Worm (Caenorhabditis elegans) whole organism, young adult: ENCODE data around the gene F12F6.7.

ENCODE experiments used
- B0035.1 ChIP-seq: sonication (generic microtip); optimal IDR thresholded peaks from 2 replicates; lab custom pipeline; 2016; ENCODE audit warnings: missing genetic modification characterization, mild to moderate bottlenecking, missing compliant biosample characterization, missing genotype, missing genetic modification reagents
- F10E7.11 ChIP-seq: sonication (generic microtip); optimal IDR thresholded peaks from 2 replicates; lab custom pipeline; 2017; ENCODE audit warnings: mild to moderate bottlenecking, missing genetic modification characterization, moderate library complexity, missing compliant biosample characterization
- F39B2.1 ChIP-seq: fragments of 200-800 bp; sonication (Bioruptor generic); IDR thresholded peaks from 2 replicates; pipeline ENCODE4 v1.3.6; 2022; ENCODE audit warnings: missing genetic modification reagents, missing genetic modification characterization, missing compliant biosample characterization
- F52B5.7 ChIP-seq: sonication (generic microtip); optimal IDR thresholded peaks from 2 replicates; lab custom pipeline; 2016; ENCODE audit warnings: mild to moderate bottlenecking, missing genetic modification characterization, missing compliant biosample characterization
- F55B11.4 ChIP-seq: sonication (generic microtip); optimal IDR thresholded peaks from 2 replicates; lab custom pipeline; 2016; ENCODE audit warnings: missing compliant biosample characterization, missing genetic modification characterization, borderline replicate concordance; ENCODE audit not compliant: insufficient read depth
- Y95B8A.8 ChIP-seq: fragments of 200-800 bp; sonication (Bioruptor generic); IDR thresholded peaks from 2 replicates; pipeline ENCODE4 v1.3.6; 2022; ENCODE audit warnings: missing genetic modification reagents, missing genetic modification characterization, missing compliant biosample characterization
- ZK185.1 ChIP-seq: sonication (generic microtip); optimal IDR thresholded peaks from 2 replicates; lab custom pipeline; 2016; ENCODE audit warnings: mild to moderate bottlenecking, missing genetic modification characterization, missing compliant biosample characterization; ENCODE audit not compliant: poor library complexity, severe bottlenecking
- ama-1 ChIP-seq, 3 experiments: fragments of 150-350 bp in 1 of 3; sonication (generic microtip) in 2 of 3; optimal IDR thresholded peaks; 2 replicates each; lab custom pipeline; 2014 to 2018; ENCODE audit warnings: missing biosample characterization in 2 of 3, missing genetic modification characterization in 2 of 3, missing genetic modification reagents in 2 of 3
- attf-3 ChIP-seq: fragments of 200-800 bp; sonication (Bioruptor generic); conservative IDR thresholded peaks from 2 replicates; pipeline ENCODE4 v1.3.6; 2022; ENCODE audit warnings: missing genetic modification reagents, missing genetic modification characterization, missing compliant biosample characterization
- attf-6 ChIP-seq: fragments of 200-800 bp; sonication (Bioruptor generic); IDR thresholded peaks from 2 replicates; pipeline ENCODE4 v1.3.6; 2022; ENCODE audit warnings: missing genetic modification reagents, missing genetic modification characterization, missing compliant biosample characterization
- cebp-1 ChIP-seq, 2 experiments: fragments of 200-800 bp in 1 of 2; sonication (Bioruptor generic) in 1 of 2; sonication (generic microtip) in 1 of 2; IDR thresholded peaks in 1 of 2; optimal IDR thresholded peaks in 1 of 2; 2 replicates each; pipeline versions ENCODE4 v1.3.6 to Lab custom; 2017 to 2022; ENCODE audit warnings: missing compliant biosample characterization in 2 of 2, missing genetic modification characterization in 2 of 2, mild to moderate bottlenecking in 1 of 2, missing genetic modification reagents in 1 of 2, moderate library complexity in 1 of 2
- ceh-91 ChIP-seq: fragments of 200-800 bp; sonication (Bioruptor generic); IDR thresholded peaks from 2 replicates; pipeline ENCODE4 v1.3.6; 2022; ENCODE audit warnings: missing genetic modification reagents, missing genetic modification characterization, missing compliant biosample characterization
- chd-7 ChIP-seq: sonication (generic microtip); optimal IDR thresholded peaks from 2 replicates; lab custom pipeline; 2016; ENCODE audit warnings: mild to moderate bottlenecking, missing genetic modification characterization, moderate library complexity, missing compliant biosample characterization
- dox-1 ChIP-seq: fragments of 200-800 bp; sonication (Bioruptor generic); IDR thresholded peaks from 2 replicates; pipeline ENCODE4 v1.3.6; 2022; ENCODE audit warnings: missing genetic modification reagents, missing genetic modification characterization, missing compliant biosample characterization
- dpff-1 ChIP-seq: sonication (generic microtip); optimal IDR thresholded peaks from 2 replicates; lab custom pipeline; 2017; ENCODE audit warnings: mild to moderate bottlenecking, missing genetic modification characterization, missing compliant biosample characterization
- egl-18 ChIP-seq: fragments of 200-800 bp; sonication (Bioruptor generic); IDR thresholded peaks from 2 replicates; pipeline ENCODE4 v1.3.6; 2022; ENCODE audit warnings: missing genetic modification reagents, missing genetic modification characterization, missing compliant biosample characterization
- egrh-3 ChIP-seq: fragments of 200-800 bp; sonication (Bioruptor generic); IDR thresholded peaks from 2 replicates; pipeline ENCODE4 v1.3.6; 2022; ENCODE audit warnings: missing genetic modification reagents, missing genetic modification characterization, missing compliant biosample characterization
- ekl-4 ChIP-seq: fragments of 200-800 bp; sonication (Bioruptor generic); IDR thresholded peaks from 2 replicates; pipeline ENCODE4 v1.3.6; 2022; ENCODE audit warnings: missing genetic modification reagents, missing genetic modification characterization, missing compliant biosample characterization
- him-1 ChIP-seq: sonication (generic microtip); optimal IDR thresholded peaks from 2 replicates; lab custom pipeline; 2016; ENCODE audit warnings: missing genotype, missing genetic modification reagents, missing genetic modification characterization, missing compliant biosample characterization
- hmg-20 ChIP-seq: fragments of 200-800 bp; sonication (Bioruptor generic); IDR thresholded peaks from 2 replicates; pipeline ENCODE4 v1.3.6; 2022; ENCODE audit warnings: missing genetic modification reagents, missing genetic modification characterization, missing compliant biosample characterization
- lin-26 ChIP-seq: fragments of 200-800 bp; sonication (Bioruptor generic); IDR thresholded peaks from 2 replicates; pipeline ENCODE4 v1.3.6; 2022; ENCODE audit warnings: missing genetic modification reagents, missing genetic modification characterization, missing compliant biosample characterization
- lin-54 ChIP-seq: fragments of 200-800 bp; sonication (Bioruptor generic); optimal IDR thresholded peaks from 2 replicates; lab custom pipeline; 2018; ENCODE audit warnings: mild to moderate bottlenecking, missing genetic modification characterization, missing compliant biosample characterization
- lsl-1 ChIP-seq: fragments of 200-800 bp; sonication (Bioruptor generic); optimal IDR thresholded peaks from 2 replicates; lab custom pipeline; 2018; ENCODE audit warnings: mild to moderate bottlenecking, missing genetic modification characterization, moderate library complexity, missing compliant biosample characterization
- lsy-27 ChIP-seq: sonication (generic microtip); optimal IDR thresholded peaks from 2 replicates; lab custom pipeline; 2017; ENCODE audit warnings: missing genetic modification characterization, mild to moderate bottlenecking, missing compliant biosample characterization, antibody characterized with exemption, missing genotype, borderline replicate concordance; ENCODE audit not compliant: insufficient read depth
- madf-10 ChIP-seq: sonication (generic microtip); optimal IDR thresholded peaks from 2 replicates; lab custom pipeline; 2016; ENCODE audit warnings: mild to moderate bottlenecking, missing genetic modification characterization, missing compliant biosample characterization
- madf-8 ChIP-seq: fragments of 200-800 bp; sonication (Bioruptor generic); conservative IDR thresholded peaks from 2 replicates; pipeline ENCODE4 v1.3.6; 2022; ENCODE audit warnings: missing genetic modification reagents, missing genetic modification characterization, missing compliant biosample characterization
- nfyb-1 ChIP-seq: fragments of 200-800 bp; sonication (Bioruptor generic); IDR thresholded peaks from 2 replicates; pipeline ENCODE4 v1.3.6; 2022; ENCODE audit warnings: missing genetic modification reagents, missing genetic modification characterization, missing compliant biosample characterization
- nhr-179 ChIP-seq: sonication (generic microtip); optimal IDR thresholded peaks from 2 replicates; lab custom pipeline; 2016; ENCODE audit warnings: mild to moderate bottlenecking, missing genetic modification characterization, missing compliant biosample characterization
- nhr-80 ChIP-seq: sonication (generic microtip); optimal IDR thresholded peaks from 2 replicates; lab custom pipeline; 2016; ENCODE audit warnings: missing genetic modification characterization, missing compliant biosample characterization
- nhr-90 ChIP-seq: sonication (generic microtip); optimal IDR thresholded peaks from 2 replicates; lab custom pipeline; 2016; ENCODE audit warnings: missing genotype, mild to moderate bottlenecking, missing genetic modification characterization, missing compliant biosample characterization
- pbrm-1 ChIP-seq: fragments of 200-800 bp; sonication (Bioruptor generic); IDR thresholded peaks from 2 replicates; pipeline ENCODE4 v1.3.6; 2022; ENCODE audit warnings: missing genetic modification reagents, missing genetic modification characterization, missing compliant biosample characterization
- rcor-1 ChIP-seq: fragments of 200-800 bp; sonication (Bioruptor generic); IDR thresholded peaks from 2 replicates; pipeline ENCODE4 v1.3.6; 2022; ENCODE audit warnings: missing genetic modification reagents, missing genetic modification characterization, missing compliant biosample characterization
- tbp1 ChIP-seq: fragments of 200-800 bp; sonication (Bioruptor generic); optimal IDR thresholded peaks from 2 replicates; lab custom pipeline; 2018; ENCODE audit warnings: mild to moderate bottlenecking, missing genetic modification characterization, missing compliant biosample characterization
- zfh-2 ChIP-seq: fragments of 200-800 bp; sonication (Bioruptor generic); conservative IDR thresholded peaks from 2 replicates; pipeline ENCODE4 v1.3.6; 2022; ENCODE audit warnings: missing genetic modification reagents, missing genetic modification characterization, missing compliant biosample characterization
- ztf-22 ChIP-seq: fragments of 200-800 bp; sonication (Bioruptor generic); optimal IDR thresholded peaks from 2 replicates; lab custom pipeline; 2018; ENCODE audit warnings: mild to moderate bottlenecking, missing genetic modification characterization, moderate library complexity, missing compliant biosample characterization
- ztf-25 ChIP-seq: fragments of 200-800 bp; sonication (Bioruptor generic); IDR thresholded peaks from 2 replicates; pipeline ENCODE4 v1.3.6; 2022; ENCODE audit warnings: missing genetic modification reagents, missing genetic modification characterization, missing compliant biosample characterization
- ztf-28 ChIP-seq: fragments of 200-800 bp; sonication (Bioruptor generic); IDR thresholded peaks from 2 replicates; pipeline ENCODE4 v1.3.6; 2022; ENCODE audit warnings: missing genetic modification reagents, missing genetic modification characterization, missing compliant biosample characterization
- ztf-6 ChIP-seq: fragments of 200-800 bp; sonication (Bioruptor generic); IDR thresholded peaks from 2 replicates; pipeline ENCODE4 v1.3.6; 2022; ENCODE audit warnings: missing genetic modification reagents, missing genetic modification characterization, missing compliant biosample characterization

The F12F6.7 gene

ce11 chrIV:11582450-11583166 lies 21.0 kb upstream of the F12F6.7 start:
- TF ChIP-seq attf-3 (GFP tag; lab: Robert Waterston, UW) (no peak), cebp-1 (GFP tag; IDR thresholded peaks at IDR 0.05; lab: Robert Waterston, UW) (no peak), cebp-1 (tag; optimal IDR thresholded peaks at IDR 0.05; lab: Kevin White, UChicago) (no peak), dpff-1 (tag; lab: Kevin White, UChicago) (no peak), ZK185.1 (tag; lab: Kevin White, UChicago) (no peak), lin-54 (GFP tag; lab: Kevin White, UChicago) (no peak), nhr-80 (tag; lab: Kevin White, UChicago) (peak; percentile 6), zfh-2 (GFP tag; lab: Robert Waterston, UW) (peak; percentile 84), lin-26 (GFP tag; lab: Robert Waterston, UW) (no peak), ekl-4 (GFP tag; lab: Robert Waterston, UW) (no peak; the same call in 1 of the 2 replicates), ceh-91 (GFP tag; lab: Robert Waterston, UW) (no peak), egrh-3 (GFP tag; lab: Robert Waterston, UW) (peak; percentile 49; the same call in 1 of the 2 replicates), tbp1 (no peak), madf-10 (tag; lab: Kevin White, UChicago) (no peak), ztf-6 (GFP tag; lab: Robert Waterston, UW) (no peak), Y95B8A.8 (GFP tag; lab: Robert Waterston, UW) (no peak), ztf-28 (GFP tag; lab: Robert Waterston, UW) (no peak), attf-6 (GFP tag; lab: Robert Waterston, UW) (no peak), F10E7.11 (tag; lab: Kevin White, UChicago) (no peak)

- TF ChIP-seq dox-1 (GFP tag; lab: Robert Waterston, UW) = no peak
- no peak for TF ChIP-seq chd-7
- no peak for TF ChIP-seq tbp1
- no peak for TF ChIP-seq egrh-3 (GFP tag; lab: Robert Waterston, UW)
- no peak for TF ChIP-seq ztf-28 (GFP tag; lab: Robert Waterston, UW)
- no peak for TF ChIP-seq F52B5.7 (tag; lab: Kevin White, UChicago)
- no peak for TF ChIP-seq him-1 (tag; lab: Kevin White, UChicago)
- no peak for TF ChIP-seq B0035.1 (tag; lab: Kevin White, UChicago)
- no peak for TF ChIP-seq nhr-80 (tag; lab: Kevin White, UChicago)
- no peak for TF ChIP-seq egl-18 (GFP tag; lab: Robert Waterston, UW)
- no peak for TF ChIP-seq madf-8 (GFP tag; lab: Robert Waterston, UW)
- no peak for TF ChIP-seq rcor-1 (GFP tag; lab: Robert Waterston, UW)
These were observed 16.9 kb upstream of the F12F6.7 start, which contains the start of gene rib-1 for ce11 chrIV:11578492-11578891. TSS of gene rib-1 (plus strand) at chrIV:11578792.

- TF ChIP-seq nfyb-1 (no peak), B0035.1 (tag; lab: Kevin White, UChicago) (no peak), nhr-179 (tag; lab: Kevin White, UChicago) (no peak), egl-18 (GFP tag; lab: Robert Waterston, UW) (no peak), F39B2.1 (GFP tag; lab: Robert Waterston, UW) (no peak)
- TF ChIP-seq, all 124 proteins: peak for 0
These were observed 12.7 kb upstream of the F12F6.7 start for ce11 chrIV:11574331-11574730.

ce11 chrIV:11572524-11572923 lies 10.9 kb upstream of the F12F6.7 start:
- TF ChIP-seq ztf-22 (GFP tag; lab: Kevin White, UChicago) (no peak), nhr-90 (tag; lab: Kevin White, UChicago) (no peak), F55B11.4 (tag; lab: Kevin White, UChicago) (no peak), ztf-25 (GFP tag; lab: Robert Waterston, UW) (no peak), zfh-2 (GFP tag; lab: Robert Waterston, UW) (no peak), ama-1 (optimal IDR thresholded peaks at IDR 0.05; lab: Kevin White, UChicago) (no peak), ama-1 (GFP tag; optimal IDR thresholded peaks at IDR 0.05; lab: Kevin White, UChicago) (no peak), hmg-20 (GFP tag; lab: Robert Waterston, UW) (no peak), lsy-27 (tag; lab: Kevin White, UChicago) (no peak), pbrm-1 (no peak), nhr-179 (tag; lab: Kevin White, UChicago) (no peak), lsl-1 (GFP tag; lab: Kevin White, UChicago) (no peak), attf-6 (GFP tag; lab: Robert Waterston, UW) (no peak)
